Fruit fly (Drosophila melanogaster) whole organism, embryonic: ENCODE results near the gene CG14383.

Source experiments
- Ada2b ChIP-seq: fragments of 200-800 bp; sonication (Bioruptor generic); IDR thresholded peaks from 2 replicates; pipeline ENCODE4 v1.3.6; 2022; ENCODE audit warnings: missing biosample characterization, missing genetic modification characterization
- Blimp-1 ChIP-seq: fragments of 200-800 bp; sonication (Bioruptor generic); optimal IDR thresholded peaks from 3 replicates; lab custom pipeline; 2018; ENCODE audit warnings: missing biosample characterization, missing genetic modification characterization, mild to moderate bottlenecking, moderate library complexity, missing genetic modification reagents
- CG10462 ChIP-seq: fragments of 200-800 bp; sonication (Bioruptor generic); optimal IDR thresholded peaks from 2 replicates; lab custom pipeline; 2016; ENCODE audit warnings: missing biosample characterization, missing genetic modification characterization
- CG11456 ChIP-seq: fragments of 200-800 bp; sonication (Bioruptor generic); IDR thresholded peaks from 3 replicates; pipeline ENCODE4 v1.3.6; 2022; ENCODE audit warnings: missing biosample characterization, missing genetic modification characterization
- CG11695 ChIP-seq: fragments of 200-800 bp; sonication (Bioruptor generic); IDR thresholded peaks from 3 replicates; pipeline ENCODE4 v1.3.6; 2022; ENCODE audit warnings: missing biosample characterization, missing genetic modification characterization
- CG12071 ChIP-seq: fragments of 200-800 bp; sonication (Bioruptor generic); optimal IDR thresholded peaks from 3 replicates; lab custom pipeline; 2018; ENCODE audit warnings: missing biosample characterization, mild to moderate bottlenecking, missing genetic modification characterization
- CG14014 ChIP-seq: fragments of 200-800 bp; sonication (Bioruptor generic); IDR thresholded peaks from 2 replicates; pipeline ENCODE4 v1.3.6; 2022; ENCODE audit warnings: missing biosample characterization, missing genetic modification characterization
- CG15479 ChIP-seq: fragments of 200-800 bp; sonication (Bioruptor generic); optimal IDR thresholded peaks from 3 replicates; lab custom pipeline; 2019; ENCODE audit warnings: missing biosample characterization, mild to moderate bottlenecking, missing genetic modification characterization, moderate library complexity
- CG16815 ChIP-seq: fragments of 200-800 bp; sonication (Bioruptor generic); optimal IDR thresholded peaks from 3 replicates; lab custom pipeline; 2017; ENCODE audit warnings: missing biosample characterization, mild to moderate bottlenecking, missing genetic modification characterization
- CG17829 ChIP-seq: fragments of 200-800 bp; optimal IDR thresholded peaks from 2 replicates; lab custom pipeline; 2019; ENCODE audit warnings: missing biosample characterization, mild to moderate bottlenecking, missing genetic modification characterization, moderate library complexity
- CG2712 ChIP-seq: fragments of 200-800 bp; optimal IDR thresholded peaks from 3 replicates; lab custom pipeline; 2019; ENCODE audit warnings: missing biosample characterization, mild to moderate bottlenecking, missing genetic modification characterization, moderate library complexity
- CG2875 ChIP-seq: fragments of 200-800 bp; sonication (Bioruptor generic); optimal IDR thresholded peaks from 2 replicates; lab custom pipeline; 2017; ENCODE audit warnings: missing biosample characterization, mild to moderate bottlenecking, missing genetic modification characterization, missing genetic modification reagents
- CG32532 ChIP-seq: fragments of 200-800 bp; sonication (Bioruptor generic); IDR thresholded peaks from 2 replicates; pipeline ENCODE4 v1.3.6; 2022; ENCODE audit warnings: missing biosample characterization, missing genetic modification characterization
- CG33213 ChIP-seq: fragments of 200-800 bp; sonication (Bioruptor generic); optimal IDR thresholded peaks from 3 replicates; lab custom pipeline; 2016; ENCODE audit warnings: missing biosample characterization, missing genetic modification characterization
- CG3726 ChIP-seq: fragments of 200-800 bp; sonication (Bioruptor generic); IDR thresholded peaks from 3 replicates; pipeline ENCODE4, ENCODE4 v1.3.6; 2022; ENCODE audit warnings: missing biosample characterization, missing genetic modification characterization
- CG4282 ChIP-seq: fragments of 200-800 bp; sonication (Bioruptor generic); optimal IDR thresholded peaks from 2 replicates; lab custom pipeline; 2016; ENCODE audit warnings: missing biosample characterization, missing genetic modification characterization
- CG5180 ChIP-seq: fragments of 200-800 bp; sonication (Bioruptor generic); optimal IDR thresholded peaks from 3 replicates; lab custom pipeline; 2017; ENCODE audit warnings: missing biosample characterization, missing genetic modification characterization, mild to moderate bottlenecking, moderate library complexity, missing genetic modification reagents
- CG7271 ChIP-seq: fragments of 200-800 bp; sonication (Bioruptor generic); optimal IDR thresholded peaks from 2 replicates; lab custom pipeline; 2018; ENCODE audit warnings: missing biosample characterization, mild to moderate bottlenecking, missing genetic modification characterization, moderate library complexity
- CG8388 ChIP-seq: fragments of 200-800 bp; sonication (Bioruptor generic); optimal IDR thresholded peaks from 2 replicates; lab custom pipeline; 2019; ENCODE audit warnings: missing biosample characterization, mild to moderate bottlenecking, missing genetic modification characterization, moderate library complexity
- CG9609 ChIP-seq: fragments of 200-800 bp; sonication (Bioruptor generic); optimal IDR thresholded peaks from 3 replicates; lab custom pipeline; 2016; ENCODE audit warnings: missing biosample characterization, missing genetic modification characterization
- CTCF ChIP-seq: fragments of 200-800 bp; sonication (Bioruptor generic); optimal IDR thresholded peaks from 2 replicates; lab custom pipeline; 2017; ENCODE audit warnings: missing biosample characterization, mild to moderate bottlenecking, missing genetic modification characterization, moderate library complexity
- CoRest ChIP-seq: fragments of 200-800 bp; sonication (Bioruptor generic); optimal IDR thresholded peaks from 3 replicates; lab custom pipeline; 2018; ENCODE audit warnings: missing biosample characterization, mild to moderate bottlenecking, missing genetic modification characterization, moderate library complexity
- Dad ChIP-seq: fragments of 200-800 bp; sonication (Bioruptor generic); optimal IDR thresholded peaks from 3 replicates; lab custom pipeline; 2016; ENCODE audit warnings: missing biosample characterization, missing genetic modification characterization
- Dbx ChIP-seq: fragments of 200-800 bp; sonication (Bioruptor generic); IDR thresholded peaks from 3 replicates; pipeline ENCODE4 v1.3.6; 2022; ENCODE audit warnings: missing biosample characterization, missing genetic modification characterization
- Doc3 ChIP-seq: fragments of 200-800 bp; sonication (Bioruptor generic); IDR thresholded peaks from 3 replicates; pipeline ENCODE4 v1.3.6; 2022; ENCODE audit warnings: missing biosample characterization, missing genetic modification characterization; ENCODE audit not compliant: partially characterized antibody
- E2f1 ChIP-seq: fragments of 200-800 bp; sonication (Bioruptor generic); IDR thresholded peaks from 2 replicates; pipeline ENCODE4 v1.3.6; 2022; ENCODE audit warnings: missing biosample characterization, missing genetic modification characterization
- Gug ChIP-seq: fragments of 200-800 bp; sonication (Bioruptor generic); IDR thresholded peaks from 4 replicates; pipeline ENCODE4 v1.3.6; 2022; ENCODE audit warnings: missing biosample characterization, missing genetic modification characterization
- H15 ChIP-seq: fragments of 200-800 bp; sonication (Bioruptor generic); IDR thresholded peaks from 3 replicates; pipeline ENCODE4 v1.3.6; 2022; ENCODE audit warnings: missing biosample characterization, missing genetic modification characterization
- Hr51 ChIP-seq, 2 experiments: fragments of 200-800 bp; sonication (Bioruptor generic); optimal IDR thresholded peaks; 2 replicates in 1 of 2; 3 replicates in 1 of 2; lab custom pipeline; 2016 to 2018; ENCODE audit warnings: missing biosample characterization in 2 of 2, missing genetic modification characterization in 2 of 2, mild to moderate bottlenecking in 1 of 2, moderate library complexity in 1 of 2
- Myb ChIP-seq: fragments of 200-800 bp; sonication (Bioruptor generic); optimal IDR thresholded peaks from 2 replicates; lab custom pipeline; 2016; ENCODE audit warnings: missing biosample characterization, missing genetic modification characterization
- Sox102F ChIP-seq: fragments of 200-800 bp; sonication (Bioruptor generic); optimal IDR thresholded peaks from 2 replicates; lab custom pipeline; 2018; ENCODE audit warnings: missing biosample characterization, mild to moderate bottlenecking, missing genetic modification characterization, moderate library complexity
- Sry-δ ChIP-seq: fragments of 200-800 bp; sonication (Bioruptor generic); optimal IDR thresholded peaks from 2 replicates; lab custom pipeline; 2016; ENCODE audit warnings: missing biosample characterization, missing genetic modification characterization
- Trl ChIP-seq, 3 experiments: fragments of >200 bp in 2 of 3; fragments of 200-800 bp in 1 of 3; sonication (Bioruptor generic) in 1 of 3; optimal IDR thresholded peaks; 2 replicates in 1 of 3; 3 replicates in 2 of 3; lab custom pipeline; 2016 to 2017; ENCODE audit warnings: missing biosample characterization in 1 of 3, missing genetic modification characterization in 1 of 3
- Xbp1 ChIP-seq: fragments of 200-800 bp; sonication (Bioruptor generic); optimal IDR thresholded peaks from 3 replicates; lab custom pipeline; 2016; ENCODE audit warnings: missing biosample characterization, mild to moderate bottlenecking, missing genetic modification characterization
- chn ChIP-seq: fragments of 200-800 bp; sonication (Bioruptor generic); optimal IDR thresholded peaks from 2 replicates; lab custom pipeline; 2016; ENCODE audit warnings: missing biosample characterization, missing genetic modification characterization
- fd3F ChIP-seq: fragments of 200-800 bp; sonication (Bioruptor generic); optimal IDR thresholded peaks from 2 replicates; lab custom pipeline; 2018; ENCODE audit warnings: missing biosample characterization, mild to moderate bottlenecking, missing genetic modification characterization, moderate library complexity
- gcm2 ChIP-seq: fragments of 200-800 bp; sonication (Bioruptor generic); optimal IDR thresholded peaks from 2 replicates; lab custom pipeline; 2016; ENCODE audit warnings: missing biosample characterization, missing genetic modification characterization
- gfzf ChIP-seq: fragments of 200-800 bp; sonication (Bioruptor generic); optimal IDR thresholded peaks from 2 replicates; lab custom pipeline; 2016; ENCODE audit warnings: missing biosample characterization, mild to moderate bottlenecking, missing genetic modification characterization, moderate library complexity
- ham ChIP-seq: fragments of 200-800 bp; sonication (Bioruptor generic); IDR thresholded peaks from 2 replicates; pipeline ENCODE4 v1.3.6; 2022; ENCODE audit warnings: missing biosample characterization, missing genetic modification characterization
- insv ChIP-seq, 2 experiments: fragments of 200-800 bp; sonication (Bioruptor generic); optimal IDR thresholded peaks; 3 replicates each; lab custom pipeline; 2016 to 2018; ENCODE audit warnings: missing biosample characterization in 2 of 2, missing genetic modification characterization in 2 of 2
- onecut ChIP-seq: fragments of 200-800 bp; sonication (Bioruptor generic); IDR thresholded peaks from 2 replicates; pipeline ENCODE4 v1.3.6; 2022; ENCODE audit warnings: missing biosample characterization, missing genetic modification characterization
- otp ChIP-seq: fragments of 200-800 bp; sonication (Bioruptor generic); IDR thresholded peaks from 3 replicates; pipeline ENCODE4, ENCODE4 v1.3.6; 2022; ENCODE audit warnings: missing biosample characterization, missing genetic modification characterization
- pros ChIP-seq: fragments of 200-800 bp; sonication (Bioruptor generic); optimal IDR thresholded peaks from 3 replicates; lab custom pipeline; 2019; ENCODE audit warnings: missing biosample characterization, mild to moderate bottlenecking, missing genetic modification characterization, moderate library complexity
- ranshi ChIP-seq: fragments of 200-800 bp; sonication (Bioruptor generic); IDR thresholded peaks from 2 replicates; pipeline ENCODE4 v1.3.6; 2022; ENCODE audit warnings: missing biosample characterization, missing genetic modification characterization
- sd ChIP-seq: fragments of 200-800 bp; sonication (Bioruptor generic); optimal IDR thresholded peaks from 3 replicates; lab custom pipeline; 2018; ENCODE audit warnings: missing biosample characterization, mild to moderate bottlenecking, missing genetic modification characterization, moderate library complexity
- stc ChIP-seq: fragments of 200-800 bp; sonication (Bioruptor generic); IDR thresholded peaks from 2 replicates; pipeline ENCODE4 v1.3.6; 2022; ENCODE audit warnings: missing biosample characterization, missing genetic modification characterization
- zen2 ChIP-seq: fragments of 200-800 bp; sonication (Bioruptor generic); IDR thresholded peaks from 3 replicates; pipeline ENCODE4 v1.3.6; 2022; ENCODE audit warnings: missing biosample characterization, missing genetic modification characterization; ENCODE audit not compliant: partially characterized antibody
- zf30C ChIP-seq: fragments of 200-800 bp; sonication (Bioruptor generic); optimal IDR thresholded peaks from 3 replicates; lab custom pipeline; 2018; ENCODE audit warnings: missing biosample characterization, mild to moderate bottlenecking, missing genetic modification characterization

CG14383 gene

DNA sequence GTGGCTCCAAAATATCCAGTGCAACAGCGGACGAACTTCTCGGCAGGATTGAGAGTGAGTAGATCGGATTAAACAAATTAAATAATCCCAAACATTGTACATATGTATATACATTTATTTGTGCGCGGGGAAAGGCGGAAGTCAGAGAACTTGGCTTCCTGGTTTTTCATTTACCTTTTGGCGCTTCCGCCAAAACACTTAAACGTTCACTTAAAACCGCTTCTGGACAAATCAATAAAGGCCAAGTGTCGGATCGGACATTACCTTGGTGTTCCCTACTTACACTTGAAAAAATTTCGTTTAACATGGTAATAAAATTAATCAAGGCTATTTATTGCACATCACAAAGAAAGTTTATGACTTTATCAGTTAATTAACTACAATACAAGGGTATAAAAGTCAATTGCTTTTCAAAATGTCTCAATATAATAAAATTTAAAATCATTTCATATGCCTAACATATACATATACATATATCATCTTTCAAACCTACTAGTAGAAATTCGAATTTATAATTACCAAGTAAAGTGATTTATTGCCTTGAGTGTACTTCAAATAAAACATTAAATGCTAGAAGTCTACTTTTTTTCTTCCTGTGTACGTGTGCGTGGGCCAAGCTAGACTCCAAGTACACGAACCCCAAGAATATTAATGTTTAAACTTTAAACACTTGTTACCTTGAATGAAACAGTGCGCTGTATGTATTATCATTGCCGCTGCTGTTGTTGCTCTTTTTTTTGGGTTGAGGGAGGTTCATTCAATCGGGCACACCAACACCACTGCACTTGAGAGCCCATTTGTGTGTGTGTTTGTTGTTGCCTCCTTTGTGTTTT lies 6.8 kb downstream of the CG14383 start (continued):
- TF ChIP-seq CG15479 (no peak), ranshi (GFP tag; lab: Robert Waterston, UW) (peak; percentile 41; the same call in 1 of the 2 replicates), Xbp1 (GFP tag; lab: Kevin White, UChicago) (peak; percentile 63), CG12071 (GFP tag; lab: Kevin White, UChicago) (peak; percentile 16), gfzf (GFP tag; lab: Kevin White, UChicago) (no peak), CG2875 (GFP tag; lab: Kevin White, UChicago) (peak; percentile 35), insv (GFP tag; optimal IDR thresholded peaks at IDR 0.05; lab: Kevin White, UChicago) (no peak), CG17829 (peak; percentile 70), ham (no peak), Doc3 (GFP tag; lab: Robert Waterston, UW) (no peak), Myb (GFP tag; lab: Kevin White, UChicago) (no peak), Trl (optimal IDR thresholded peaks at IDR 0.05; lab: Kevin White, UChicago) (no peak), Trl (GFP tag; optimal IDR thresholded peaks at IDR 0.05; lab: Kevin White, UChicago) (peak; percentile 40), CG11456 (GFP tag; lab: Robert Waterston, UW) (no peak), CG16815 (GFP tag; lab: Kevin White, UChicago) (peak; percentile 34), pros (no peak), Sox102F (GFP tag; lab: Kevin White, UChicago) (peak; percentile 70), Dbx (GFP tag; lab: Robert Waterston, UW) (0 out of 3 replicates have a peak, but pooled peaks have one; percentile 15), chn (GFP tag; lab: Kevin White, UChicago) (peak; percentile 31), Gug (GFP tag; lab: Robert Waterston, UW) (peak; percentile 19; the same call in 1 of the 4 replicates), onecut (GFP tag; lab: Robert Waterston, UW) (peak; percentile 86), zf30C (GFP tag; lab: Kevin White, UChicago) (peak; percentile 66), Sry-δ (no peak), CG9609 (GFP tag; lab: Kevin White, UChicago) (no peak), CG8388 (GFP tag; lab: Kevin White, UChicago) (peak; percentile 61), H15 (no peak), CG7271 (tag; lab: Kevin White, UChicago) (peak; percentile 11), otp (GFP tag; lab: Robert Waterston, UW) (no peak), gcm2 (GFP tag; lab: Kevin White, UChicago) (peak; percentile 11), CG10462 (GFP tag; lab: Kevin White, UChicago) (peak; percentile 19), Dad (GFP tag; lab: Kevin White, UChicago) (no peak), CG3726 (GFP tag; lab: Robert Waterston, UW) (no peak), Hr51 (GFP tag; optimal IDR thresholded peaks at IDR 0.05; lab: Kevin White, UChicago) (peak in 1 of 2 experiments; percentile 79), CG14014 (GFP tag; lab: Robert Waterston, UW) (peak; percentile 38; the same call in 1 of the 2 replicates), CoRest (peak; percentile 83), CTCF (GFP tag; lab: Kevin White, UChicago) (no peak), CG32532 (GFP tag; lab: Robert Waterston, UW) (peak; percentile 67; the same call in 1 of the 2 replicates), CG33213 (GFP tag; lab: Kevin White, UChicago) (no peak), CG11695 (GFP tag; lab: Robert Waterston, UW) (peak; percentile 70), CG2712 (tag; lab: Kevin White, UChicago) (peak; percentile 73), stc (GFP tag; lab: Robert Waterston, UW) (peak; percentile 40; the same call in 1 of the 2 replicates), zen2 (no peak), CG5180 (peak; percentile 54), Blimp-1 (GFP tag; lab: Kevin White, UChicago) (peak; percentile 64), Ada2b (GFP tag; lab: Robert Waterston, UW) (peak; percentile 54), fd3F (GFP tag; lab: Kevin White, UChicago) (peak; percentile 55), E2f1 (GFP tag; lab: Robert Waterston, UW) (peak; percentile 45), sd (tag; lab: Kevin White, UChicago) (peak; percentile 3), CG4282 (GFP tag; lab: Kevin White, UChicago) (no peak)
